Worm (Caenorhabditis elegans): ENCODE data around the gene skpo-1.

- TF ChIP-seq efl-1 (optimal IDR thresholded peaks at IDR 0.05) (no peak), efl-1 (GFP tag; optimal IDR thresholded peaks at IDR 0.05 in 1 of 2) (no peak), mep-1 (tag; optimal IDR thresholded peaks at IDR 0.05) (no peak), dpl-1 (GFP tag; optimal IDR thresholded peaks at IDR 0.05) (no peak), elt-2 (tag; optimal IDR thresholded peaks at IDR 0.05) (no peak), nhr-12 (tag; optimal IDR thresholded peaks at IDR 0.05) (no peak), pag-3 (tag; optimal IDR thresholded peaks at IDR 0.05; ENCODE audit: borderline replicate concordance, insufficient read depth) (no peak), unc-62 (GFP tag; optimal IDR thresholded peaks at IDR 0.05) (no peak), nhr-77 (tag; optimal IDR thresholded peaks at IDR 0.05) (no peak), pqm-1 (tag; optimal IDR thresholded peaks at IDR 0.05) (no peak), ceh-82 (tag; optimal IDR thresholded peaks at IDR 0.05) (no peak), mef-2 (tag; optimal IDR thresholded peaks at IDR 0.05) (no peak)
These were observed 4.9 kb upstream of the skpo-1 start for ce11 chrII:8409538-8409937.

Measured in whole organism, L1 larva.